Worm (Caenorhabditis elegans) whole organism, early embryonic: Measurements from ENCODE around the gene ekl-5.

Experiments used
- F13C5.2 ChIP-seq: sonication (generic microtip); optimal IDR thresholded peaks from 2 replicates; lab custom pipeline; 2017; ENCODE audit warnings: mild to moderate bottlenecking, missing genetic modification characterization, inconsistent platforms, missing compliant biosample characterization
- aly-1 ChIP-seq: sonication (generic microtip); optimal IDR thresholded peaks from 2 replicates; lab custom pipeline; 2016; ENCODE audit warnings: missing genetic modification characterization, missing compliant biosample characterization
- ama-1 ChIP-seq: fragments of 150-350 bp; optimal IDR thresholded peaks from 2 replicates; lab custom pipeline; 2014
- ceh-13 ChIP-seq: fragments of 200-800 bp; sonication (Bioruptor generic); optimal IDR thresholded peaks from 2 replicates; lab custom pipeline; 2018; ENCODE audit warnings: mild to moderate bottlenecking, missing genetic modification characterization, missing compliant biosample characterization
- ceh-36 ChIP-seq: sonication (generic microtip); optimal IDR thresholded peaks from 2 replicates; lab custom pipeline; 2016; ENCODE audit warnings: missing genetic modification characterization, inconsistent platforms, missing compliant biosample characterization
- flt-1 ChIP-seq: fragments of 200-800 bp; sonication (Bioruptor generic); IDR thresholded peaks from 2 replicates; pipeline ENCODE4 v1.3.6; 2022; ENCODE audit warnings: missing genetic modification characterization, missing compliant biosample characterization
- hmbx-1 ChIP-seq: sonication (generic microtip); optimal IDR thresholded peaks from 2 replicates; lab custom pipeline; 2016; ENCODE audit warnings: mild to moderate bottlenecking, missing genetic modification characterization, missing compliant biosample characterization
- hnd-1 ChIP-seq: sonication (generic microtip); optimal IDR thresholded peaks from 2 replicates; lab custom pipeline; 2016; ENCODE audit warnings: missing genetic modification characterization, missing compliant biosample characterization
- pes-1 ChIP-seq: fragments of 200-800 bp; sonication (Bioruptor generic); IDR thresholded peaks from 2 replicates; pipeline ENCODE4 v1.3.6; 2022; ENCODE audit warnings: missing genetic modification reagents, missing genetic modification characterization, missing compliant biosample characterization
- scrt-1 ChIP-seq: fragments of 200-800 bp; sonication (Bioruptor generic); IDR thresholded peaks from 2 replicates; pipeline ENCODE4 v1.3.6; 2022; ENCODE audit warnings: missing genetic modification characterization, missing compliant biosample characterization
- sea-1 ChIP-seq: fragments of 200-800 bp; sonication (Bioruptor generic); conservative IDR thresholded peaks from 2 replicates; pipeline ENCODE4 v1.3.6; 2022; ENCODE audit warnings: missing genetic modification characterization, missing compliant biosample characterization
- tbx-11 ChIP-seq: fragments of 200-800 bp; sonication (Bioruptor generic); IDR thresholded peaks from 2 replicates; pipeline ENCODE4 v1.3.6; 2022; ENCODE audit warnings: missing genetic modification characterization, missing compliant biosample characterization
- tbx-37 ChIP-seq: fragments of 200-800 bp; sonication (Bioruptor generic); conservative IDR thresholded peaks from 2 replicates; pipeline ENCODE4 v1.3.6; 2022; ENCODE audit warnings: missing genetic modification reagents, missing genetic modification characterization, missing compliant biosample characterization
- tra-4 ChIP-seq: sonication (generic microtip); optimal IDR thresholded peaks from 2 replicates; lab custom pipeline; 2017; ENCODE audit warnings: missing genetic modification characterization, missing compliant biosample characterization

ce11 chrX:13903328-13903727 lies 13.6 kb downstream of the ekl-5 start, which contains the start of gene sra-39:
- no peak for TF ChIP-seq ceh-13 (GFP tag; lab: Kevin White, UChicago)
- no peak for TF ChIP-seq flt-1
- no peak for TF ChIP-seq pes-1 (GFP tag; lab: Robert Waterston, UW)
- no peak for TF ChIP-seq ama-1 (lab: Kevin White, UChicago)
- TF ChIP-seq tbx-11 (GFP tag; lab: Robert Waterston, UW), result no peak
- TF ChIP-seq scrt-1 (GFP tag; lab: Robert Waterston, UW), result no peak
- no peak for TF ChIP-seq sea-1 (GFP tag; lab: Robert Waterston, UW)
- TF ChIP-seq tra-4 (tag; lab: Kevin White, UChicago), result no peak
- no peak for TF ChIP-seq hnd-1 (tag; lab: Kevin White, UChicago)
- no peak for TF ChIP-seq aly-1
- no peak for TF ChIP-seq ceh-36 (tag; lab: Kevin White, UChicago)
- TF ChIP-seq F13C5.2, result no peak
- no peak for TF ChIP-seq hmbx-1 (tag; lab: Kevin White, UChicago)
- no peak for TF ChIP-seq tbx-37 (GFP tag; lab: Robert Waterston, UW)
